Worm (Caenorhabditis elegans): Measurements from ENCODE around the gene F10G2.10.

ce11 chrV:7325285-7325684 lies 3.3 kb downstream of the F10G2.10 start, which contains the start of gene srx-92:
- no peak for TF ChIP-seq sma-3 (GFP tag; optimal IDR thresholded peaks at IDR 0.05)
- TF ChIP-seq nhr-237 (tag; optimal IDR thresholded peaks at IDR 0.05) = no peak
- TF ChIP-seq ztf-4 (tag; optimal IDR thresholded peaks at IDR 0.05) = no peak
- no peak for TF ChIP-seq nhr-12 (tag; optimal IDR thresholded peaks at IDR 0.05)
- TF ChIP-seq ZK546.5 (tag; optimal IDR thresholded peaks at IDR 0.05) = no peak
- no peak for TF ChIP-seq nhr-11 (tag; optimal IDR thresholded peaks at IDR 0.05)
- TF ChIP-seq lsy-2 (tag; optimal IDR thresholded peaks at IDR 0.05) = no peak

Measured in whole organism, L2 larva.